Worm (Caenorhabditis elegans) whole organism, L4 larva: Measurements from ENCODE around the gene F26G1.9.

ENCODE experiments used
- F10B5.3 ChIP-seq: sonication (generic microtip); optimal IDR thresholded peaks from 2 replicates; lab custom pipeline; 2016; ENCODE audit warnings: mild to moderate bottlenecking, missing genetic modification characterization, missing compliant biosample characterization
- R02D3.7 ChIP-seq: fragments of 150-350 bp; sonication (generic microtip); optimal IDR thresholded peaks from 3 replicates; lab custom pipeline; 2014; ENCODE audit warnings: missing biosample characterization, missing genetic modification characterization
- T20F7.1 ChIP-seq: fragments of 200-800 bp; sonication (Bioruptor generic); optimal IDR thresholded peaks from 2 replicates; lab custom pipeline; 2018; ENCODE audit warnings: mild to moderate bottlenecking, missing genetic modification characterization, missing compliant biosample characterization
- T26A8.4 ChIP-seq: fragments of 200-800 bp; sonication (Bioruptor generic); IDR thresholded peaks from 2 replicates; pipeline ENCODE4 v1.3.6; 2022; ENCODE audit warnings: missing genetic modification characterization, missing compliant biosample characterization
- Y105C5A.15 ChIP-seq: fragments of 200-800 bp; sonication (Bioruptor generic); IDR thresholded peaks from 2 replicates; pipeline ENCODE4 v1.3.6; 2022; ENCODE audit warnings: missing genetic modification characterization, missing compliant biosample characterization
- Y48G9A.11 ChIP-seq: fragments of 200-800 bp; sonication (Bioruptor generic); IDR thresholded peaks from 2 replicates; pipeline ENCODE4 v1.3.6; 2022; ENCODE audit warnings: missing genetic modification reagents, missing genetic modification characterization, missing compliant biosample characterization
- Y75B8A.6 ChIP-seq: fragments of 200-800 bp; sonication (Bioruptor generic); IDR thresholded peaks from 2 replicates; pipeline ENCODE4 v1.3.6; 2022; ENCODE audit warnings: missing genetic modification reagents, missing genetic modification characterization, missing compliant biosample characterization
- aha-1 ChIP-seq: fragments of 150-350 bp; peaks from one replicate; lab custom pipeline; 2014; ENCODE audit warnings: missing biosample characterization, missing genetic modification characterization
- aly-2 ChIP-seq: sonication (generic microtip); optimal IDR thresholded peaks from 2 replicates; lab custom pipeline; 2018; ENCODE audit warnings: missing biosample characterization, missing genetic modification characterization
- ama-1 ChIP-seq: fragments of 150-350 bp; optimal IDR thresholded peaks from 2 replicates; lab custom pipeline; 2014; ENCODE audit warnings: inconsistent platforms, mixed read lengths
- arid-1 ChIP-seq: fragments of 200-800 bp; sonication (Bioruptor generic); conservative IDR thresholded peaks from 2 replicates; pipeline ENCODE4 v1.3.6; 2022; ENCODE audit warnings: missing genetic modification reagents, missing genetic modification characterization, missing compliant biosample characterization
- cey-2 ChIP-seq: sonication (generic microtip); optimal IDR thresholded peaks from 3 replicates; lab custom pipeline; 2017; ENCODE audit warnings: missing genetic modification characterization, mild to moderate bottlenecking, missing compliant biosample characterization, antibody characterized with exemption, borderline replicate concordance; ENCODE audit not compliant: insufficient read depth
- daf-12 ChIP-seq: fragments of 150-350 bp; optimal IDR thresholded peaks from 2 replicates; lab custom pipeline; 2014; ENCODE audit warnings: missing biosample characterization, missing genetic modification reagents, missing genetic modification characterization
- daf-16 ChIP-seq, 3 experiments: sonication (generic microtip); optimal IDR thresholded peaks; 2 replicates each; lab custom pipeline; 2016 to 2017; ENCODE audit warnings: missing genetic modification characterization in 3 of 3, missing genetic modification reagents in 3 of 3, mild to moderate bottlenecking in 2 of 3, missing compliant biosample characterization in 2 of 3, missing biosample characterization in 1 of 3, moderate library complexity in 1 of 3
- daf-19 ChIP-seq: fragments of 200-800 bp; sonication (Bioruptor generic); conservative IDR thresholded peaks from 2 replicates; pipeline ENCODE4 v1.3.6; 2022; ENCODE audit warnings: missing genetic modification characterization, missing compliant biosample characterization
- dmd-6 ChIP-seq: fragments of 200-800 bp; sonication (Bioruptor generic); IDR thresholded peaks from 2 replicates; pipeline ENCODE4 v1.3.6; 2022; ENCODE audit warnings: missing genetic modification reagents, missing genetic modification characterization, missing compliant biosample characterization
- dmd-9 ChIP-seq: fragments of 200-800 bp; sonication (Bioruptor generic); IDR thresholded peaks from 2 replicates; pipeline ENCODE4 v1.3.6; 2022; ENCODE audit warnings: missing genetic modification reagents, missing genetic modification characterization, missing compliant biosample characterization
- dve-1 ChIP-seq: sonication (generic microtip); optimal IDR thresholded peaks from 2 replicates; lab custom pipeline; 2017; ENCODE audit warnings: antibody characterized with exemption, mild to moderate bottlenecking, missing genetic modification characterization, missing compliant biosample characterization; ENCODE audit not compliant: insufficient read depth
- egl-43 ChIP-seq: fragments of 200-800 bp; sonication (Bioruptor generic); IDR thresholded peaks from 2 replicates; pipeline ENCODE4 v1.3.6; 2022; ENCODE audit warnings: missing genetic modification reagents, missing genetic modification characterization, missing compliant biosample characterization
- fos-1 ChIP-seq: fragments of 150-350 bp; optimal IDR thresholded peaks from 2 replicates; lab custom pipeline; 2014; ENCODE audit warnings: missing biosample characterization, missing genetic modification characterization
- hlh-11 ChIP-seq: fragments of 200-800 bp; sonication (Bioruptor generic); optimal IDR thresholded peaks from 2 replicates; lab custom pipeline; 2018; ENCODE audit warnings: mild to moderate bottlenecking, missing genetic modification characterization, missing compliant biosample characterization
- madf-5 ChIP-seq, 2 experiments: fragments of 200-800 bp; sonication (Bioruptor generic); IDR thresholded peaks; 2 replicates each; pipeline ENCODE4 v1.3.6; 2022; ENCODE audit warnings: missing compliant biosample characterization in 2 of 2, missing genetic modification characterization in 2 of 2
- mes-2 ChIP-seq: sonication (generic microtip); optimal IDR thresholded peaks from 2 replicates; lab custom pipeline; 2016; ENCODE audit warnings: missing genotype, mild to moderate bottlenecking, missing genetic modification characterization, missing compliant biosample characterization; ENCODE audit not compliant: poor library complexity, severe bottlenecking
- mxl-3 ChIP-seq: fragments of 200-800 bp; sonication (Bioruptor generic); optimal IDR thresholded peaks from 2 replicates; lab custom pipeline; 2018; ENCODE audit warnings: mild to moderate bottlenecking, missing genetic modification characterization, missing compliant biosample characterization
- nhr-237 ChIP-seq: sonication (generic microtip); optimal IDR thresholded peaks from 2 replicates; lab custom pipeline; 2017; ENCODE audit warnings: missing biosample characterization, missing genetic modification characterization
- nhr-25 ChIP-seq: sonication (generic microtip); optimal IDR thresholded peaks from 2 replicates; lab custom pipeline; 2017; ENCODE audit warnings: missing genetic modification characterization, mild to moderate bottlenecking, missing compliant biosample characterization, antibody characterized with exemption, moderate library complexity, borderline replicate concordance; ENCODE audit not compliant: insufficient read depth
- nhr-28 ChIP-seq: fragments of 150-350 bp; optimal IDR thresholded peaks from 2 replicates; lab custom pipeline; 2014; ENCODE audit warnings: missing biosample characterization, missing genetic modification characterization
- nhr-41 ChIP-seq: fragments of 200-800 bp; sonication (Bioruptor generic); IDR thresholded peaks from 2 replicates; pipeline ENCODE4 v1.3.6; 2022; ENCODE audit warnings: missing genetic modification reagents, missing genetic modification characterization, missing compliant biosample characterization
- nhr-48 ChIP-seq: sonication (generic microtip); optimal IDR thresholded peaks from 2 replicates; lab custom pipeline; 2016; ENCODE audit warnings: mild to moderate bottlenecking, missing genetic modification characterization, missing compliant biosample characterization
- nhr-77 ChIP-seq: fragments of 150-350 bp; optimal IDR thresholded peaks from 2 replicates; lab custom pipeline; 2014; ENCODE audit warnings: missing biosample characterization, missing genetic modification characterization
- php-3 ChIP-seq: fragments of 200-800 bp; sonication (Bioruptor generic); IDR thresholded peaks from 2 replicates; pipeline ENCODE4 v1.3.6; 2022; ENCODE audit warnings: missing genetic modification reagents, missing genetic modification characterization, missing compliant biosample characterization
- pqm-1 ChIP-seq: sonication (generic microtip); optimal IDR thresholded peaks from 2 replicates; lab custom pipeline; 2017; ENCODE audit warnings: missing biosample characterization, missing genetic modification characterization
- rbr-2 ChIP-seq: sonication (generic microtip); optimal IDR thresholded peaks from 2 replicates; lab custom pipeline; 2016; ENCODE audit warnings: missing genotype, missing genetic modification characterization, missing compliant biosample characterization
- set-16 ChIP-seq: fragments of 200-800 bp; sonication (Bioruptor generic); IDR thresholded peaks from 2 replicates; pipeline ENCODE4 v1.3.6; 2022; ENCODE audit warnings: missing genetic modification reagents, missing genetic modification characterization, missing compliant biosample characterization
- snpc-1.2 ChIP-seq: fragments of 200-800 bp; sonication (Bioruptor generic); IDR thresholded peaks from 2 replicates; pipeline ENCODE4 v1.3.6; 2022; ENCODE audit warnings: missing genetic modification reagents, missing genetic modification characterization, missing compliant biosample characterization
- snpc-4 ChIP-seq: fragments of 150-350 bp; optimal IDR thresholded peaks from 2 replicates; lab custom pipeline; 2014; ENCODE audit warnings: missing biosample characterization, missing genetic modification characterization
- unc-62 ChIP-seq, 3 experiments: fragments of 150-350 bp in 1 of 3; sonication (generic microtip); optimal IDR thresholded peaks in 2 of 3; peaks in 1 of 3; 1 replicate in 1 of 3; 2 replicates in 2 of 3; lab custom pipeline; 2014 to 2017; ENCODE audit warnings: missing biosample characterization in 3 of 3, missing genetic modification characterization in 3 of 3, missing genetic modification reagents in 3 of 3, missing genotype in 1 of 3
- zag-1 ChIP-seq: fragments of 150-350 bp; optimal IDR thresholded peaks from 2 replicates; lab custom pipeline; 2014; ENCODE audit warnings: missing biosample characterization, missing genetic modification characterization
- ztf-11 ChIP-seq: fragments of 150-350 bp; optimal IDR thresholded peaks from 2 replicates; lab custom pipeline; 2014; ENCODE audit warnings: missing biosample characterization, missing genetic modification characterization

Gene F26G1.9

DNA sequence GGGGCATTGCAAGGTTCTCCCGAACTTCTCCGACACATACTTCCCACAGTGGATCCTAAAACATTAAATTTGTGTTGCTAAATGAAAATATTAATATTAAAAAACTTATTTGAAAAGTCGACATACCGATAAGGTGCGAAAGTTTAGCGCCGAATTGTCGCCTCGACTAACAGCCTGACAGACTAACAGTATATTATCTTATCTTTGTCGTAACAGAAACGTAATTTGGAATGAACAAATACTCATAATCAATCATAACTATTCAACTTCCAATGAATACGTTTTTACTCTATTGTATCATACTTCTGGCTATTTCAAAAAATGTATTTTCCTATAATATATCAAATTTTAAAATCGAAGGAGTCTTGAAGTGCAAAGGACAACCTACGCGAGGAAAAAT lies 3.1 kb upstream of the F26G1.9 start, which contains the start of gene F26G1.11:
TSS of gene F26G1.11 (plus strand) at position 205 of the 400 bp plus-strand sequence.
- TF ChIP-seq ztf-11 (tag; lab: Kevin White, UChicago) = no peak
- TF ChIP-seq egl-43 (GFP tag; lab: Robert Waterston, UW) = no peak
- TF ChIP-seq hlh-11 = peak; percentile 42
- TF ChIP-seq dmd-9 (GFP tag; lab: Robert Waterston, UW) = no peak
- no peak for TF ChIP-seq daf-16 (GFP tag; optimal IDR thresholded peaks at IDR 0.05; lab: Kevin White, UChicago)
- TF ChIP-seq daf-16 (tag; optimal IDR thresholded peaks at IDR 0.05; lab: Kevin White, UChicago) = peak; percentile 73
- no peak for TF ChIP-seq T20F7.1
- TF ChIP-seq aly-2 (tag; lab: Kevin White, UChicago) = no peak
- TF ChIP-seq dve-1 (tag; lab: Kevin White, UChicago) = peak; percentile 62
- peak; percentile 86 for TF ChIP-seq pqm-1 (tag; lab: Kevin White, UChicago)
- TF ChIP-seq T26A8.4 = no peak
- TF ChIP-seq F10B5.3 (tag; lab: Kevin White, UChicago) = no peak
- no peak for TF ChIP-seq zag-1 (tag; lab: Kevin White, UChicago)

DNA sequence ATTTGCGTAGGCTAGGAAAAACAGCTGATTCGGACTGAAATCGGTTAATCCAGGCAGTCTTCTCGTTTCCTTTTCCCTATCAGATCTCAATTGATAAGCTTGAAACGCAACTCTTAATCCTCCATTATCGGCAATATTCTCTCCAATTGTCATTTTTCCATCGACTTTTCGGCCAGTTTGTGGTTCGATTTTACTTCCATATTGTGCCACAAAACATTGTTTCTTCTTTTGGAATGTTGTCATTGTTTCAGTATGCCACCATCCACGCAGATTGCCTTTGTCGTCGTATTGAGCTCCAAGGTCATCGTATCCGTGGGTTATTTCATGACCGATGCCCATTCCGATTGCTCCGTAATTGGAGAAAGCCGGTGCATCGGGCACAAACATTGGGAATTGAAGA lies 2.0 kb upstream of the F26G1.9 start:
- TF ChIP-seq unc-62 (GFP tag; optimal IDR thresholded peaks at IDR 0.05 in 1 of 2; lab: Kevin White, UChicago) (peak in 1 of 2 experiments; percentile 96), unc-62 (tag; optimal IDR thresholded peaks at IDR 0.05; lab: Kevin White, UChicago) (no peak), dmd-9 (GFP tag; lab: Robert Waterston, UW) (no peak)

DNA sequence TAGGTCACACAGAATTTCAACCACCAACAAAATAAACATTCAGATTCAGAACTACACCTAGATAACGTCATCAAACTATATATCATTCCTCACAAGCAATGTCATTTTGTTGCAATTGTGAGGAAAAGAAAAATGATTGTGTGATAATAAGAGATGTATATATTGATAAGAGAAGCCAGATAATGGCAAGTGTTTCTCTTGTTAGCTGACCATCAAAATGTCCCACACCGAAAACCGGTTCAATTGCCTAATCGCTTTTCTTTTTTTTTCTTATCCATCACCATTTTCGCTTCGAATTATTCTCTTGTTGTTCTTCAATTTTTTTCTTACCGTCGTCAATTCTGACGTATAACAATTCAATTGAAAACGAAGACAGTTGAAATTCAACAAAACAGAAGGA lies 1.4 kb downstream of the F26G1.9 start:
- peak; percentile 33 for TF ChIP-seq hlh-11
- TF ChIP-seq set-16 (GFP tag; lab: Robert Waterston, UW) = no peak
- TF ChIP-seq Y75B8A.6 = no peak
- no peak for TF ChIP-seq mxl-3 (GFP tag; lab: Kevin White, UChicago)
- no peak for TF ChIP-seq cey-2
- TF ChIP-seq dve-1 (tag; lab: Kevin White, UChicago) = peak; percentile 35
- no peak for TF ChIP-seq nhr-77 (tag; lab: Kevin White, UChicago)
- TF ChIP-seq nhr-25 (tag; lab: Kevin White, UChicago) = peak; percentile 26
- TF ChIP-seq aha-1 (tag; lab: Kevin White, UChicago) = peak; percentile 47
- TF ChIP-seq nhr-28 = peak; percentile 32
- TF ChIP-seq rbr-2 (tag; lab: Kevin White, UChicago) = no peak
- TF ChIP-seq snpc-4 (tag; lab: Kevin White, UChicago) = no peak
- TF ChIP-seq nhr-48 (tag; lab: Kevin White, UChicago) = peak; percentile 23
- no peak for TF ChIP-seq nhr-237

DNA sequence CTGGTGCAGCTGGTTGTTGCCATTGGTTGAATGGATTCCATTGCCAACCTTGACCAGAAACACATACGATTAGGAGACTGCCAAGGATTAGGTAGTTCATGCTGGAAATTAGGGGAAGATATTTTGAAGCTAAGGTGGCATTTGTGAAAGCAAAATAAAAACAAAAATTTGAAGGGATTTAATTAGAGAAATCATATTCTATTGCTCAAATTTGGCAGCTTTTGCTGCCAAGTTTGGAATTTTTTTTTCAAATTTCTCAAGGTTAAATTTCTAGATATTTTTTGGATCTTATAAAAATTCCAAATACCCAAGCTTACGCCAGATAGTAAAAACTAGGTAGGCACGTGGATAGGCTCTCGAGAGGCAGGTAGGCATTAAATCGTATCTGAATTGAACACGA lies 2.5 kb downstream of the F26G1.9 start, which contains the start of gene F26G1.5:
TSS of gene F26G1.5 (minus strand) at position 101 of the 400 bp plus-strand sequence.
- TF ChIP-seq daf-12 (no peak), madf-5 (GFP tag; IDR thresholded peaks at IDR 0.05; lab: Robert Waterston, UW) (no peak), zag-1 (tag; lab: Kevin White, UChicago) (no peak), dmd-6 (GFP tag; lab: Robert Waterston, UW) (no peak), R02D3.7 (tag; lab: Kevin White, UChicago) (no peak), daf-19 (GFP tag; lab: Robert Waterston, UW) (no peak), fos-1 (no peak), nhr-41 (GFP tag; lab: Robert Waterston, UW) (no peak), snpc-1.2 (GFP tag; lab: Robert Waterston, UW) (no peak), php-3 (no peak), arid-1 (GFP tag; lab: Robert Waterston, UW) (no peak), Y105C5A.15 (no peak), aha-1 (tag; lab: Kevin White, UChicago) (no peak), mes-2 (tag; lab: Kevin White, UChicago) (no peak), Y48G9A.11 (GFP tag; lab: Robert Waterston, UW) (no peak), ama-1 (lab: Kevin White, UChicago) (no peak)
- TF ChIP-seq, all 104 proteins: peak for 0
